Worm (Caenorhabditis elegans): ENCODE results near the gene K11D12.8.

The K11D12.8 gene

DNA sequence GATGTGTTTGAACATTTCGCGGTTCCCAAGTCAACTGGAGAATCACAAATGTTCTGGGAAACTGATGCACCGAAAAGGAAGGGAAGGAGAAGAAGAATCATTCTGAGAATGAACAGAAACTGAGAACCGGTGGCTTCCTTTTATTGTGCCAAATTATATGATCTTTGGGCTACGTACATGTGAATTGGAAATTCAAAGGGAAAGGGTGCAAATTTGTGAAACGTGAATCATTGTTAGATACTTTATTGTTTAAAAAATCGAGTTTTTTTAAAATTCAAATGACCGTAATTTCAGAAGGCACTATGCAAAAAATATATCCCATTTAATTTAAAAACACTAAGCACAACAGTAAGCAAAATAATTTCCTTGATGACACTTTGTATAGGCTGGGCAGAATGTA, 5.7 kb downstream of the K11D12.8 start, which contains the start of gene K11D12.6:
Gene K11D12.6, minus strand, starts transcription at position 101 of the 400 bp plus-strand sequence.
- no peak for TF ChIP-seq dox-1 (GFP tag; IDR thresholded peaks at IDR 0.05)
- TF ChIP-seq C17E4.6 (GFP tag; IDR thresholded peaks at IDR 0.05), result no peak
- TF ChIP-seq him-1 (tag; optimal IDR thresholded peaks at IDR 0.05), result no peak
- no peak for TF ChIP-seq Y53G8AR.9 (GFP tag; conservative IDR thresholded peaks at IDR 0.05)
- TF ChIP-seq F37B4.10 (GFP tag; IDR thresholded peaks at IDR 0.05), result no peak
- no peak for TF ChIP-seq bed-1 (GFP tag; IDR thresholded peaks at IDR 0.05)
- no peak for TF ChIP-seq cebp-1 (GFP tag; IDR thresholded peaks at IDR 0.05)
- no peak for TF ChIP-seq cebp-1 (tag; optimal IDR thresholded peaks at IDR 0.05)
- no peak for TF ChIP-seq nfya-1 (tag; optimal IDR thresholded peaks at IDR 0.05; ENCODE audit: borderline replicate concordance, insufficient read depth)
- TF ChIP-seq B0336.3 (GFP tag; IDR thresholded peaks at IDR 0.05), result no peak
- no peak for TF ChIP-seq ztf-25 (GFP tag; IDR thresholded peaks at IDR 0.05)
- TF ChIP-seq sdz-38 (tag; optimal IDR thresholded peaks at IDR 0.05), result no peak
- TF ChIP-seq K12H6.12 (tag; optimal IDR thresholded peaks at IDR 0.05), result no peak
- no peak for TF ChIP-seq F33H1.4 (GFP tag; IDR thresholded peaks at IDR 0.05)
- TF ChIP-seq let-526 (GFP tag; IDR thresholded peaks at IDR 0.05), result no peak
- no peak for TF ChIP-seq nhr-27 (tag; optimal IDR thresholded peaks at IDR 0.05)
- TF ChIP-seq attf-6 (GFP tag; IDR thresholded peaks at IDR 0.05), result no peak
- no peak for TF ChIP-seq chd-7 (tag; optimal IDR thresholded peaks at IDR 0.05)
- no peak for TF ChIP-seq ets-4 (GFP tag; optimal IDR thresholded peaks at IDR 0.05)
- no peak for TF ChIP-seq hsf-1 (GFP tag; IDR thresholded peaks at IDR 0.05)

DNA sequence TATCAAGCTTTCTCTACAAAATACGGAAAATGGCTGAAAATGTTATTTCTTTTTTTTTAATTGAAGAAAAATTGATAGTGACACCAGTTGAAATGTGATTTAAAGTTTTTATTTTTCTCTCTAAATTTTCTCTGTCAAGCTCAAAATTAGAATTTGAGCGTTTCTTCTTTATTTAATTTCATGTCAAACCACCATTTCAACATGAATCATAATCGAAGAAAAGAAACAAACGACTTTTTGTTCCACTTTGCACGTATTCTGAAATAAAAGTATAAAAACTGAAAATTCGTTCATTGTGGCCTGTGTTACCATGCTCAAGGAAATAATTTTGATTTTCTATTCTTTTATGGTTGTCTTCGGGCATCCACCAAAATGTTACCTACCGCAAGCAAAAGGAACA, 7.7 kb downstream of the K11D12.8 start, which contains the start of gene K11D12.13:
Gene K11D12.13, plus strand, starts transcription at position 301 of the 400 bp plus-strand sequence.
- TF ChIP-seq sptf-2 (GFP tag; optimal IDR thresholded peaks at IDR 0.05) (no peak), F57A8.1 (GFP tag; optimal IDR thresholded peaks at IDR 0.05) (no peak), Y95B8A.8 (GFP tag; IDR thresholded peaks at IDR 0.05) (no peak), unc-62 (GFP tag; optimal IDR thresholded peaks at IDR 0.05) (no peak), mcd-1 (GFP tag; IDR thresholded peaks at IDR 0.05) (no peak), B0035.1 (tag; optimal IDR thresholded peaks at IDR 0.05) (no peak), hmg-20 (GFP tag; IDR thresholded peaks at IDR 0.05) (no peak), lin-26 (GFP tag; IDR thresholded peaks at IDR 0.05) (no peak), F49E8.2 (tag; optimal IDR thresholded peaks at IDR 0.05; ENCODE audit: insufficient read depth) (no peak), F23B12.7 (tag; optimal IDR thresholded peaks at IDR 0.05; ENCODE audit: insufficient read depth) (no peak), ceh-91 (GFP tag; IDR thresholded peaks at IDR 0.05) (no peak), madf-10 (tag; optimal IDR thresholded peaks at IDR 0.05) (no peak), aptf-2 (GFP tag; conservative IDR thresholded peaks at IDR 0.05) (no peak), attf-3 (GFP tag; conservative IDR thresholded peaks at IDR 0.05) (no peak)

DNA sequence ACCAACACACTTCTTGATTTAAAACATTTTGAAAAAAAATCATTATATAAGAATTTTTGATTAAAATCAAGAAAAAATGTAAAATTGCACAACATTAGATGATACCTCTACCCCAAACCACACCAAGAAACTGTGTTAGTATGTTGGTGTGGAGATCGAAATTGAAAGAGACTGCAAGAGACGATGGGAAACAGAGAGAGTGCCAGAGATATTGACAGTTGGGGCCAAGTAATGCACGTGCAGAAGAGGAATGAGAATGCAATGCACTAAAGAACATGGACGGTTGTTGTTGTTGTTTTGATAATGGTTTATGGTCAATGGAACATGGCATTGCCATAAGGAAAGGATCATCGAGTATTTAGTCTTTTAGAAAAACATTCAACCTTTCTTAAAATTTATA, 8.6 kb downstream of the K11D12.8 start:
- TF ChIP-seq cebp-1 (GFP tag; IDR thresholded peaks at IDR 0.05) (no peak), cebp-1 (tag; optimal IDR thresholded peaks at IDR 0.05) (peak; percentile 34), Y95B8A.8 (GFP tag; IDR thresholded peaks at IDR 0.05) (no peak), hmg-1.2 (GFP tag; IDR thresholded peaks at IDR 0.05) (peak; percentile 63; the same call in 1 of the 2 replicates), bed-1 (GFP tag; IDR thresholded peaks at IDR 0.05) (no peak), somi-1 (GFP tag; optimal IDR thresholded peaks at IDR 0.05) (peak; percentile 17), let-526 (GFP tag; IDR thresholded peaks at IDR 0.05) (0 out of 2 replicates have a peak, but pooled peaks have one; percentile 55), K11D2.4 (GFP tag; IDR thresholded peaks at IDR 0.05) (no peak), nhr-80 (tag; optimal IDR thresholded peaks at IDR 0.05) (peak; percentile 35)

All from whole organism, young adult.